Fruit fly (Drosophila melanogaster) whole organism, embryonic: Measurements from ENCODE around the gene CG9044.

Experiments
- Atf6 ChIP-seq: fragments of 200-800 bp; sonication (Bioruptor generic); IDR thresholded peaks from 2 replicates; pipeline ENCODE4 v1.3.6; 2022; ENCODE audit warnings: missing biosample characterization, missing genetic modification characterization
- Bgb ChIP-seq: fragments of 200-800 bp; sonication (Bioruptor generic); IDR thresholded peaks from 2 replicates; pipeline ENCODE4 v1.3.6; 2022; ENCODE audit warnings: missing biosample characterization, missing genetic modification characterization; ENCODE audit not compliant: partially characterized antibody
- CG12071 ChIP-seq: fragments of 200-800 bp; sonication (Bioruptor generic); optimal IDR thresholded peaks from 3 replicates; lab custom pipeline; 2018; ENCODE audit warnings: missing biosample characterization, mild to moderate bottlenecking, missing genetic modification characterization
- CG13287 ChIP-seq: fragments of 200-800 bp; sonication (Bioruptor generic); IDR thresholded peaks from 2 replicates; pipeline ENCODE4 v1.3.6; 2022; ENCODE audit warnings: missing biosample characterization, missing genetic modification characterization; ENCODE audit not compliant: partially characterized antibody
- CG13775 ChIP-seq: fragments of 200-800 bp; sonication (Bioruptor generic); optimal IDR thresholded peaks from 3 replicates; lab custom pipeline; 2017; ENCODE audit warnings: missing biosample characterization, mild to moderate bottlenecking, missing genetic modification characterization
- CG15073 ChIP-seq: fragments of 200-800 bp; sonication (Bioruptor generic); optimal IDR thresholded peaks from 2 replicates; lab custom pipeline; 2016; ENCODE audit warnings: missing biosample characterization, missing genetic modification characterization
- CG1647 ChIP-seq: fragments of 200-800 bp; sonication (Bioruptor generic); optimal IDR thresholded peaks from 3 replicates; lab custom pipeline; 2016; ENCODE audit warnings: missing biosample characterization, missing genetic modification characterization
- CG16779 ChIP-seq: fragments of 200-800 bp; sonication (Bioruptor generic); IDR thresholded peaks from 2 replicates; pipeline ENCODE4 v1.3.6; 2022; ENCODE audit warnings: missing biosample characterization, missing genetic modification characterization
- CG17385 ChIP-seq: fragments of 200-800 bp; sonication (Bioruptor generic); optimal IDR thresholded peaks from 3 replicates; lab custom pipeline; 2018; ENCODE audit warnings: missing biosample characterization, mild to moderate bottlenecking, missing genetic modification characterization
- CG17829 ChIP-seq: fragments of 200-800 bp; optimal IDR thresholded peaks from 2 replicates; lab custom pipeline; 2019; ENCODE audit warnings: missing biosample characterization, mild to moderate bottlenecking, missing genetic modification characterization, moderate library complexity
- CG30403 ChIP-seq: fragments of 200-800 bp; sonication (Bioruptor generic); optimal IDR thresholded peaks from 3 replicates; lab custom pipeline; 2016; ENCODE audit warnings: missing biosample characterization, missing genetic modification characterization
- CG31365 ChIP-seq: fragments of 200-800 bp; sonication (Bioruptor generic); optimal IDR thresholded peaks from 2 replicates; lab custom pipeline; 2018; ENCODE audit warnings: missing biosample characterization, mild to moderate bottlenecking, missing genetic modification characterization
- CG32772 ChIP-seq: fragments of 200-800 bp; sonication (Bioruptor generic); IDR thresholded peaks from 2 replicates; pipeline ENCODE4 v1.3.6; 2022; ENCODE audit warnings: missing biosample characterization, missing genetic modification characterization
- CG3726 ChIP-seq: fragments of 200-800 bp; sonication (Bioruptor generic); IDR thresholded peaks from 3 replicates; pipeline ENCODE4, ENCODE4 v1.3.6; 2022; ENCODE audit warnings: missing biosample characterization, missing genetic modification characterization
- CG3838 ChIP-seq: fragments of 200-800 bp; sonication (Bioruptor generic); optimal IDR thresholded peaks from 3 replicates; lab custom pipeline; 2016; ENCODE audit warnings: missing biosample characterization, missing genetic modification characterization
- CG4707 ChIP-seq: fragments of 200-800 bp; sonication (Bioruptor generic); optimal IDR thresholded peaks from 2 replicates; lab custom pipeline; 2018; ENCODE audit warnings: missing biosample characterization, mild to moderate bottlenecking, missing genetic modification characterization, moderate library complexity
- CG4854 ChIP-seq: fragments of 200-800 bp; sonication (Bioruptor generic); optimal IDR thresholded peaks from 2 replicates; lab custom pipeline; 2016; ENCODE audit warnings: missing biosample characterization, missing genetic modification characterization, inconsistent platforms
- CG6765 ChIP-seq: fragments of 200-800 bp; sonication (Bioruptor generic); optimal IDR thresholded peaks from 3 replicates; lab custom pipeline; 2017; ENCODE audit warnings: missing biosample characterization, mild to moderate bottlenecking, missing genetic modification characterization
- CG7786 ChIP-seq: fragments of 200-800 bp; sonication (Bioruptor generic); optimal IDR thresholded peaks from 2 replicates; lab custom pipeline; 2016; ENCODE audit warnings: missing biosample characterization, missing genetic modification characterization
- CG7963 ChIP-seq: fragments of 200-800 bp; sonication (Bioruptor generic); IDR thresholded peaks from 3 replicates; pipeline ENCODE4 v1.3.6; 2022; ENCODE audit warnings: missing biosample characterization, missing genetic modification characterization; ENCODE audit not compliant: partially characterized antibody
- CoRest ChIP-seq: fragments of 200-800 bp; sonication (Bioruptor generic); optimal IDR thresholded peaks from 3 replicates; lab custom pipeline; 2018; ENCODE audit warnings: missing biosample characterization, mild to moderate bottlenecking, missing genetic modification characterization, moderate library complexity
- D ChIP-seq, 2 experiments: fragments of 200-800 bp in 1 of 2; fragments of >200 bp in 1 of 2; sonication (Bioruptor generic) in 1 of 2; optimal IDR thresholded peaks; 2 replicates in 1 of 2; 3 replicates in 1 of 2; lab custom pipeline; 2017; ENCODE audit warnings: mild to moderate bottlenecking in 1 of 2, missing biosample characterization in 1 of 2, missing genetic modification characterization in 1 of 2, missing genetic modification reagents in 1 of 2
- Dref ChIP-seq: fragments of 200-800 bp; sonication (Bioruptor generic); IDR thresholded peaks from 2 replicates; pipeline ENCODE4 v1.3.6; 2022; ENCODE audit warnings: missing biosample characterization, missing genetic modification characterization
- Mrtf ChIP-seq: fragments of 200-800 bp; sonication (Bioruptor generic); IDR thresholded peaks from 3 replicates; pipeline ENCODE4 v1.3.6; 2022; ENCODE audit warnings: missing biosample characterization, missing genetic modification characterization
- Nf-YC ChIP-seq: fragments of 200-800 bp; optimal IDR thresholded peaks from 3 replicates; lab custom pipeline; 2019; ENCODE audit warnings: missing biosample characterization, mild to moderate bottlenecking, missing genetic modification characterization, moderate library complexity
- Oaz ChIP-seq: fragments of 200-800 bp; sonication (Bioruptor generic); IDR thresholded peaks from 2 replicates; pipeline ENCODE4 v1.3.6; 2022; ENCODE audit warnings: missing biosample characterization, missing genetic modification characterization
- Optix ChIP-seq: fragments of 200-800 bp; sonication (Bioruptor generic); IDR thresholded peaks from 3 replicates; pipeline ENCODE4 v1.3.6; 2022; ENCODE audit warnings: missing biosample characterization, missing genetic modification characterization
- Sox100B ChIP-seq: fragments of 200-800 bp; sonication (Bioruptor generic); optimal IDR thresholded peaks from 3 replicates; lab custom pipeline; 2018; ENCODE audit warnings: missing biosample characterization, mild to moderate bottlenecking, missing genetic modification characterization
- Trl ChIP-seq, 3 experiments: fragments of >200 bp in 2 of 3; fragments of 200-800 bp in 1 of 3; sonication (Bioruptor generic) in 1 of 3; optimal IDR thresholded peaks; 2 replicates in 1 of 3; 3 replicates in 2 of 3; lab custom pipeline; 2016 to 2017; ENCODE audit warnings: missing biosample characterization in 1 of 3, missing genetic modification characterization in 1 of 3
- abd-A ChIP-seq: fragments of 200-800 bp; sonication (Bioruptor generic); optimal IDR thresholded peaks from 3 replicates; lab custom pipeline; 2019; ENCODE audit warnings: missing biosample characterization, mild to moderate bottlenecking, missing genetic modification characterization, moderate library complexity
- croc ChIP-seq: fragments of 200-800 bp; sonication (Bioruptor generic); conservative IDR thresholded peaks from 3 replicates; pipeline ENCODE4 v1.3.6; 2022; ENCODE audit warnings: missing biosample characterization, missing genetic modification characterization
- da ChIP-seq: fragments of 200-800 bp; sonication (Bioruptor generic); optimal IDR thresholded peaks from 2 replicates; lab custom pipeline; 2016; ENCODE audit warnings: missing biosample characterization, missing genetic modification characterization
- dm ChIP-seq: fragments of 200-800 bp; sonication (Bioruptor generic); optimal IDR thresholded peaks from 3 replicates; lab custom pipeline; 2016; ENCODE audit warnings: missing biosample characterization, missing genetic modification characterization
- ems ChIP-seq: fragments of 200-800 bp; sonication (Bioruptor generic); optimal IDR thresholded peaks from 3 replicates; lab custom pipeline; 2016; ENCODE audit warnings: missing biosample characterization, missing genetic modification characterization
- esg ChIP-seq: fragments of 200-800 bp; sonication (Bioruptor generic); conservative IDR thresholded peaks from 2 replicates; pipeline ENCODE4 v1.3.6; 2022; ENCODE audit warnings: missing biosample characterization, missing genetic modification characterization
- fd64A ChIP-seq: fragments of 200-800 bp; sonication (Bioruptor generic); optimal IDR thresholded peaks from 3 replicates; lab custom pipeline; 2018; ENCODE audit warnings: missing biosample characterization, mild to moderate bottlenecking, missing genetic modification characterization
- knrl ChIP-seq: fragments of 200-800 bp; sonication (Bioruptor generic); IDR thresholded peaks from 3 replicates; pipeline ENCODE4 v1.3.6; 2022; ENCODE audit warnings: missing biosample characterization, missing genetic modification characterization; ENCODE audit not compliant: partially characterized antibody
- peb ChIP-seq: fragments of 200-800 bp; sonication (Bioruptor generic); IDR thresholded peaks from 2 replicates; pipeline ENCODE4 v1.3.6; 2022; ENCODE audit warnings: missing biosample characterization, missing genetic modification characterization
- pzg ChIP-seq: fragments of 200-800 bp; sonication (Bioruptor generic); optimal IDR thresholded peaks from 3 replicates; lab custom pipeline; 2018; ENCODE audit warnings: missing biosample characterization, mild to moderate bottlenecking, missing genetic modification characterization, moderate library complexity
- rib ChIP-seq: fragments of 200-800 bp; sonication (Bioruptor generic); IDR thresholded peaks from 2 replicates; pipeline ENCODE4 v1.3.6; 2022; ENCODE audit warnings: missing biosample characterization, missing genetic modification characterization
- sc ChIP-seq, 3 experiments: fragments of >200 bp in 2 of 3; fragments of 200-800 bp in 1 of 3; sonication (Bioruptor generic) in 1 of 3; optimal IDR thresholded peaks; 2 replicates in 2 of 3; 3 replicates in 1 of 3; lab custom pipeline; 2017; ENCODE audit warnings: mild to moderate bottlenecking in 1 of 3, missing biosample characterization in 1 of 3, missing genetic modification characterization in 1 of 3, missing genetic modification reagents in 1 of 3
- slou ChIP-seq: fragments of 200-800 bp; sonication (Bioruptor generic); optimal IDR thresholded peaks from 3 replicates; lab custom pipeline; 2016; ENCODE audit warnings: missing biosample characterization, missing genetic modification characterization
- sob ChIP-seq: fragments of 200-800 bp; sonication (Bioruptor generic); IDR thresholded peaks from 2 replicates; pipeline ENCODE4 v1.3.6; 2022; ENCODE audit warnings: missing biosample characterization, missing genetic modification characterization
- tx ChIP-seq: fragments of 200-800 bp; sonication (Bioruptor generic); optimal IDR thresholded peaks from 2 replicates; lab custom pipeline; 2016; ENCODE audit warnings: missing biosample characterization, missing genetic modification characterization
- vvl ChIP-seq: fragments of 200-800 bp; sonication (Bioruptor generic); IDR thresholded peaks from 2 replicates; pipeline ENCODE4 v1.3.6; 2022; ENCODE audit warnings: missing biosample characterization, missing genetic modification characterization
- zfh1 ChIP-seq: fragments of 200-800 bp; sonication (Bioruptor generic); IDR thresholded peaks from 3 replicates; pipeline ENCODE4 v1.3.6; 2022; ENCODE audit warnings: missing biosample characterization, missing genetic modification characterization

CG9044 gene

dm6 chr2L:5906893-5907850, 42.1 kb upstream of the CG9044 start, which contains the start of gene bchs (continued):
- TF ChIP-seq slou (GFP tag; lab: Kevin White, UChicago) (no peak), dm (GFP tag; lab: Kevin White, UChicago) (peak; percentile 61), CG7786 (GFP tag; lab: Kevin White, UChicago) (peak; percentile 53), CG17829 (tag; lab: Kevin White, UChicago) (peak; percentile 51), pzg (GFP tag; lab: Kevin White, UChicago) (peak; percentile 84), CG3726 (GFP tag; lab: Robert Waterston, UW) (peak; percentile 36; the same call in 1 of the 3 replicates), knrl (GFP tag; lab: Robert Waterston, UW) (0 out of 3 replicates have a peak, but pooled peaks have one; percentile 9), CoRest (peak; percentile 65), CG13287 (GFP tag; lab: Robert Waterston, UW) (peak; percentile 39), sc (optimal IDR thresholded peaks at IDR 0.05; lab: Kevin White, UChicago) (no peak), sc (GFP tag; optimal IDR thresholded peaks at IDR 0.05; lab: Kevin White, UChicago) (peak; percentile 88), CG15073 (GFP tag; lab: Kevin White, UChicago) (no peak), tx (GFP tag; lab: Kevin White, UChicago) (peak; percentile 46), CG32772 (GFP tag; lab: Robert Waterston, UW) (no peak), CG4854 (no peak), Oaz (GFP tag; lab: Robert Waterston, UW) (no peak), Sox100B (GFP tag; lab: Kevin White, UChicago) (no peak), croc (peak; percentile 27; the same call in 1 of the 3 replicates), peb (0 out of 2 replicates have a peak, but pooled peaks have one; percentile 38), CG13775 (GFP tag; lab: Kevin White, UChicago) (peak; percentile 61), rib (GFP tag; lab: Robert Waterston, UW) (peak; percentile 91), esg (no peak), da (GFP tag; lab: Kevin White, UChicago) (peak; percentile 87), vvl (GFP tag; lab: Robert Waterston, UW) (peak; percentile 92), zfh1 (GFP tag; lab: Robert Waterston, UW) (peak; percentile 84), Optix (GFP tag; lab: Robert Waterston, UW) (no peak; the same call in 2 of the 3 replicates), CG31365 (peak; percentile 89), CG30403 (GFP tag; lab: Kevin White, UChicago) (peak; percentile 22), CG1647 (peak; percentile 73), ems (peak; percentile 62), fd64A (GFP tag; lab: Kevin White, UChicago) (peak; percentile 98), abd-A (tag; lab: Kevin White, UChicago) (no peak), Bgb (GFP tag; lab: Robert Waterston, UW) (no peak; the same call in none of the 2 replicates), Mrtf (GFP tag; lab: Robert Waterston, UW) (peak; percentile 63; the same call in 1 of the 3 replicates), Nf-YC (no peak), CG3838 (GFP tag; lab: Kevin White, UChicago) (peak; percentile 82), sob (GFP tag; lab: Robert Waterston, UW) (peak; percentile 84), CG12071 (GFP tag; lab: Kevin White, UChicago) (peak; percentile 97), CG4707 (peak; percentile 90), Trl (optimal IDR thresholded peaks at IDR 0.05; lab: Kevin White, UChicago) (peak; percentile 89 to 97), Trl (GFP tag; optimal IDR thresholded peaks at IDR 0.05; lab: Kevin White, UChicago) (peak; percentile 89), CG17385 (GFP tag; lab: Kevin White, UChicago) (peak; percentile 85), Dref (peak; percentile 83), CG7963 (GFP tag; lab: Robert Waterston, UW) (no peak), CG6765 (GFP tag; lab: Kevin White, UChicago) (peak; percentile 92), CG16779 (GFP tag; lab: Robert Waterston, UW) (peak; percentile 64; the same call in 1 of the 2 replicates), D (optimal IDR thresholded peaks at IDR 0.05; lab: Kevin White, UChicago) (no peak), D (GFP tag; optimal IDR thresholded peaks at IDR 0.05; lab: Kevin White, UChicago) (peak; percentile 89), Atf6 (GFP tag; lab: Robert Waterston, UW) (peak; percentile 90)
